Fruit fly (Drosophila melanogaster) whole organism, pupa: Measurements from ENCODE around the gene Rcd-1.

Experiments
- CG10348 ChIP-seq: fragments of 200-800 bp; sonication (Bioruptor generic); IDR thresholded peaks from 2 replicates; pipeline ENCODE4 v1.3.6; 2022; ENCODE audit warnings: missing biosample characterization, missing genetic modification characterization
- CG12605 ChIP-seq: fragments of 200-800 bp; sonication (Bioruptor generic); IDR thresholded peaks from 2 replicates; pipeline ENCODE4 v1.3.6; 2022; ENCODE audit warnings: missing biosample characterization, missing genetic modification characterization
- CG13204 ChIP-seq: fragments of 200-800 bp; sonication (Bioruptor generic); optimal IDR thresholded peaks from 2 replicates; lab custom pipeline; 2018; ENCODE audit warnings: missing biosample characterization, mild to moderate bottlenecking, missing genetic modification characterization, moderate library complexity
- CG14655 ChIP-seq: fragments of 200-800 bp; sonication (Bioruptor generic); optimal IDR thresholded peaks from 3 replicates; lab custom pipeline; 2017; ENCODE audit warnings: mild to moderate bottlenecking, missing biosample characterization, missing genetic modification reagents, missing genetic modification characterization
- CG15710 ChIP-seq: fragments of 200-800 bp; sonication (Bioruptor generic); optimal IDR thresholded peaks from 2 replicates; lab custom pipeline; 2018; ENCODE audit warnings: missing biosample characterization, mild to moderate bottlenecking, missing genetic modification characterization, moderate library complexity
- CG17806 ChIP-seq: fragments of 200-800 bp; sonication (Bioruptor generic); optimal IDR thresholded peaks from 2 replicates; lab custom pipeline; 2018; ENCODE audit warnings: missing biosample characterization, mild to moderate bottlenecking, missing genetic modification characterization, moderate library complexity
- CG32121 ChIP-seq: fragments of 200-800 bp; sonication (Bioruptor generic); IDR thresholded peaks from 2 replicates; pipeline ENCODE4 v1.3.6; 2022; ENCODE audit warnings: missing biosample characterization, missing genetic modification characterization
- CG34367 ChIP-seq: fragments of 200-800 bp; sonication (Bioruptor generic); optimal IDR thresholded peaks from 2 replicates; lab custom pipeline; 2018; ENCODE audit warnings: missing biosample characterization, mild to moderate bottlenecking, missing genetic modification characterization
- CG4496 ChIP-seq: fragments of 200-800 bp; sonication (Bioruptor generic); IDR thresholded peaks from 3 replicates; pipeline ENCODE4 v1.3.6; 2022; ENCODE audit warnings: missing biosample characterization, missing genetic modification characterization
- CG8159 ChIP-seq: fragments of 200-800 bp; sonication (Bioruptor generic); optimal IDR thresholded peaks from 3 replicates; lab custom pipeline; 2018; ENCODE audit warnings: missing biosample characterization, mild to moderate bottlenecking, missing genetic modification characterization, moderate library complexity
- CG8301 ChIP-seq: fragments of 200-800 bp; sonication (Bioruptor generic); optimal IDR thresholded peaks from 2 replicates; lab custom pipeline; 2018; ENCODE audit warnings: missing biosample characterization, mild to moderate bottlenecking, missing genetic modification characterization
- CG9948 ChIP-seq: fragments of 200-800 bp; sonication (Bioruptor generic); optimal IDR thresholded peaks from 2 replicates; lab custom pipeline; 2018; ENCODE audit warnings: missing biosample characterization, mild to moderate bottlenecking, missing genetic modification characterization, moderate library complexity
- D1 ChIP-seq: fragments of 200-800 bp; sonication (Bioruptor generic); optimal IDR thresholded peaks from 2 replicates; lab custom pipeline; 2018; ENCODE audit warnings: missing biosample characterization, mild to moderate bottlenecking, missing genetic modification characterization, moderate library complexity
- EcR ChIP-seq: fragments of 200-800 bp; sonication (Bioruptor generic); optimal IDR thresholded peaks from 3 replicates; lab custom pipeline; 2019; ENCODE audit warnings: missing biosample characterization, missing genetic modification characterization, mild to moderate bottlenecking, moderate library complexity, missing genetic modification reagents
- Ets98B ChIP-seq: fragments of 200-800 bp; sonication (Bioruptor generic); IDR thresholded peaks from 2 replicates; pipeline ENCODE4 v1.3.6; 2022; ENCODE audit warnings: missing biosample characterization, missing genetic modification characterization
- Pif1A ChIP-seq: fragments of 200-800 bp; sonication (Bioruptor generic); optimal IDR thresholded peaks from 3 replicates; lab custom pipeline; 2016; ENCODE audit warnings: missing biosample characterization, missing genetic modification characterization
- Pif1B ChIP-seq: fragments of 200-800 bp; sonication (Bioruptor generic); optimal IDR thresholded peaks from 3 replicates; lab custom pipeline; 2016; ENCODE audit warnings: missing biosample characterization, missing genetic modification characterization
- Snoo ChIP-seq: fragments of 200-800 bp; sonication (Bioruptor generic); optimal IDR thresholded peaks from 3 replicates; lab custom pipeline; 2017; ENCODE audit warnings: missing biosample characterization, mild to moderate bottlenecking, missing genetic modification characterization, inconsistent platforms
- fd96Ca ChIP-seq: fragments of 200-800 bp; sonication (Bioruptor generic); IDR thresholded peaks from 3 replicates; pipeline ENCODE4 v1.3.6; 2022; ENCODE audit warnings: missing biosample characterization, missing genetic modification characterization
- gl ChIP-seq: fragments of 200-800 bp; sonication (Bioruptor generic); optimal IDR thresholded peaks from 2 replicates; lab custom pipeline; 2018; ENCODE audit warnings: missing biosample characterization, mild to moderate bottlenecking, missing genetic modification characterization
- rn ChIP-seq: fragments of 200-800 bp; sonication (Bioruptor generic); IDR thresholded peaks from 2 replicates; pipeline ENCODE4 v1.3.6; 2022; ENCODE audit warnings: missing biosample characterization, missing genetic modification characterization

The Rcd-1 gene

DNA sequence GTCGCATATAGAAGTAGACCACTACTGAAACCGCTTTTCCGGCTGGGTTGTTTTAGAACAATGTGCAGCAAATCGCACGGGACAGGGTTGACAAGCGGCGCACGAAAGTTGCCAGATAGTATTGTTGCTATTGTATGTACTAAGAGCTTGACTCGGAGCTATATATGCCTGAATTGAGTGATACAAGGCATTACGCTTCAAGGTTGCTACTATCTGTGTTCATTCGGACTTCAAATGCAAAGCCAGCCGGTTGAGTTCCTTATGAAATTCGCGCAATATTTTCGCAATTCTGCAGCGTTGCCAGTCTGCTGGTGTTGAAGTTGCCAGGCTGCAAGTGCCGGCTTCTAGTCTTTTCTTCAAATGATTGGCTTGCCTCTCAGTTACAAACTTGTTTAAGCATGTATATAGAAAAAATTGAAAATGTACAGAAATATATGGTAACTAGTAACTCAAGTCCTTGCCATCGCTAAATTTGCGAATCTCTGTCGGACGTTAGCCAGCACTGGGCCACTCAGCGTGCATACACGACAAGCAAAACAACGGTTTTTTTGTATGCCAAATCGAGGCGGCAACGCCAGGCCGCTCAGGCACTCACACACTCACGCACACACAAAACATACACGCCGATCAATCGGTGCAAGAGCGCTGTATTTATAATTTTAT is 13.3 kb downstream of the Rcd-1 start, which contains the start of the genes Ranbp21 and Elys:
TSS of gene Ranbp21 (minus strand) at position 513 of the 663 bp plus-strand sequence.
TSS of gene Elys (plus strand) at position 549 of the 663 bp plus-strand sequence.
- TF ChIP-seq CG4496 (GFP tag; lab: Robert Waterston, UW) (peak; percentile 67), Snoo (no peak), CG15710 (tag; lab: Kevin White, UChicago) (peak; percentile 39), fd96Ca (GFP tag; lab: Robert Waterston, UW) (peak; percentile 57; the same call in 2 of the 3 replicates), CG9948 (tag; lab: Kevin White, UChicago) (no peak)

DNA sequence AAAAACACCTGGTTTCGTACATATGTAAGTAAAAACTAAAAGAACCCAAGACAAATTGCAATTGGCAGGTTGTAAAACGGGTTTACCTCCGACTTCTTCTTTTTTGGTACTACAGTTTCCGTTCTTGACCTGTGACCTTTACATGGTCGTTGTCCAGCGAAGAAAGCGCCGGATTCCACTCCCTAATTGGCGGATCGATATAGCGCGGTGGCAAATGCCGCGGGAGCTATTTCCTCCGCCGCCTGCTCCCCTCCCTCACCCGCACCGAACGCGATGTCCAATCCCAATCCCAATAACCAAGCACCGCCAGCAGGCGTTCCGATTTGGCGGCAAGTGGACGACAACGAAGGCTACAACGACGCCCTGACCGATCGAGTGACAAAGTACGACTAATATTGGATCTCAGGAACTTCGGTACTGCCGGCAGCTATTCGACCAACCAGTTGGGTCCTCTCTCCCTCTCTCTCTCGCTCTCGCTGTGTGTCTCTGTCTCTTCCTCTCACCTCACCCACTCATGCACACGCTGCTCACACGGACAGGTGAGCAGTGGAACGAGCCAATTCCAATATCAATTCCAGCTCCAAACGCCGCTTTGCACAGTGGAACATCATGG is 24.1 kb downstream of the Rcd-1 start:
- no peak for TF ChIP-seq Pif1A (GFP tag; lab: Kevin White, UChicago)
- no peak for TF ChIP-seq gl (tag; lab: Kevin White, UChicago)
- no peak for TF ChIP-seq D1
- TF ChIP-seq CG9948 (tag; lab: Kevin White, UChicago): no peak
- peak; percentile 42; the same call in 1 of the 2 replicates for TF ChIP-seq Ets98B (GFP tag; lab: Robert Waterston, UW)
- TF ChIP-seq CG32121 (GFP tag; lab: Robert Waterston, UW): peak; percentile 48; the same call in 1 of the 2 replicates
- no peak for TF ChIP-seq Snoo
- TF ChIP-seq CG10348 (GFP tag; lab: Robert Waterston, UW): no peak
- peak; percentile 27 for TF ChIP-seq CG13204
- peak; percentile 41 for TF ChIP-seq EcR (GFP tag; lab: Kevin White, UChicago)
- TF ChIP-seq CG4496 (GFP tag; lab: Robert Waterston, UW): peak; percentile 61
- no peak for TF ChIP-seq CG14655 (GFP tag; lab: Kevin White, UChicago)
- TF ChIP-seq CG8301 (tag; lab: Kevin White, UChicago): no peak
- TF ChIP-seq fd96Ca (GFP tag; lab: Robert Waterston, UW): peak; percentile 45; the same call in 1 of the 3 replicates

DNA sequence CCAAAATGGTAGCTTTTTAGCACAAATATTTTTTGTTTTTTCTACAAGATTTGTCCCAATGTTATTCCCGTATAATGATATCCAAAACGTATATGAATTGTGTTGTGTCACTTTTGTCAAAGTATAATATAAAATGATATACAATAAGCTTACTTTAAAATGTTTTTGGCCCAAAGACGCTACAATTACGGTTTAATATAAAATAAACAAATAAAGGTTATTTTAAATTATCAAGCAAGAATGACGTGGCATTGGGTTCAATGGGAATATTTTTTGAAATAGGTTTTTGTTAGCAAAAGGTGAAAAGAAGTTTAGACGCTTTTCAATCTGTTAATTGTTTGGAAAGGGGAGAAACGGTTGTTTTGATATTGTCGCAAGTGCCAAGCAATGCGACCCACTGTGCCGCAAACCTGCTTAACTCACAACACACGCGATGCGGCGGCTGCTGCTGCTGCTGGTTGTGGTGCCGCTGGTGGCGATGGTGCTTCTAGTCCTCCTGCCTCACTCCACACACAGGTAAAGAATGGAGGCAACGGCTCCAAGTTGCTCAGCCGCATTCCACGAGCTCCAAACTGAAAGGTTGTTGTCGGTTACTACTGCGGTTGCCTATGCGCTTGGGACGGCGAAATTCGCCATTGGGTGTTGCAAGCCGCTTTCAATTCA is 24.8 kb downstream of the Rcd-1 start:
- peak; percentile 72 for TF ChIP-seq EcR (GFP tag; lab: Kevin White, UChicago)
- no peak for TF ChIP-seq fd96Ca (GFP tag; lab: Robert Waterston, UW)
- TF ChIP-seq rn (GFP tag; lab: Robert Waterston, UW): no peak
- TF ChIP-seq CG12605 (GFP tag; lab: Robert Waterston, UW): no peak
- peak; percentile 25 for TF ChIP-seq CG13204
- peak; percentile 72 for TF ChIP-seq CG8159 (tag; lab: Kevin White, UChicago)
- TF ChIP-seq CG15710 (tag; lab: Kevin White, UChicago): peak; percentile 54
- TF ChIP-seq Ets98B (GFP tag; lab: Robert Waterston, UW): no peak
- no peak for TF ChIP-seq CG32121 (GFP tag; lab: Robert Waterston, UW)
- no peak for TF ChIP-seq CG14655 (GFP tag; lab: Kevin White, UChicago)
- TF ChIP-seq CG8301 (tag; lab: Kevin White, UChicago): peak; percentile 52
- TF ChIP-seq CG17806: peak; percentile 15
- peak; percentile 51 for TF ChIP-seq Pif1B (GFP tag; lab: Kevin White, UChicago)
- no peak for TF ChIP-seq CG10348 (GFP tag; lab: Robert Waterston, UW)
- TF ChIP-seq D1: no peak
- TF ChIP-seq Pif1A (GFP tag; lab: Kevin White, UChicago): peak; percentile 16
- no peak for TF ChIP-seq gl (tag; lab: Kevin White, UChicago)
- TF ChIP-seq CG4496 (GFP tag; lab: Robert Waterston, UW): no peak
- TF ChIP-seq CG9948 (tag; lab: Kevin White, UChicago): peak; percentile 48
- peak; percentile 22 for TF ChIP-seq CG34367 (tag; lab: Kevin White, UChicago)
- peak; percentile 53 for TF ChIP-seq Snoo
- TF ChIP-seq, all 21 proteins: peak for 11

DNA sequence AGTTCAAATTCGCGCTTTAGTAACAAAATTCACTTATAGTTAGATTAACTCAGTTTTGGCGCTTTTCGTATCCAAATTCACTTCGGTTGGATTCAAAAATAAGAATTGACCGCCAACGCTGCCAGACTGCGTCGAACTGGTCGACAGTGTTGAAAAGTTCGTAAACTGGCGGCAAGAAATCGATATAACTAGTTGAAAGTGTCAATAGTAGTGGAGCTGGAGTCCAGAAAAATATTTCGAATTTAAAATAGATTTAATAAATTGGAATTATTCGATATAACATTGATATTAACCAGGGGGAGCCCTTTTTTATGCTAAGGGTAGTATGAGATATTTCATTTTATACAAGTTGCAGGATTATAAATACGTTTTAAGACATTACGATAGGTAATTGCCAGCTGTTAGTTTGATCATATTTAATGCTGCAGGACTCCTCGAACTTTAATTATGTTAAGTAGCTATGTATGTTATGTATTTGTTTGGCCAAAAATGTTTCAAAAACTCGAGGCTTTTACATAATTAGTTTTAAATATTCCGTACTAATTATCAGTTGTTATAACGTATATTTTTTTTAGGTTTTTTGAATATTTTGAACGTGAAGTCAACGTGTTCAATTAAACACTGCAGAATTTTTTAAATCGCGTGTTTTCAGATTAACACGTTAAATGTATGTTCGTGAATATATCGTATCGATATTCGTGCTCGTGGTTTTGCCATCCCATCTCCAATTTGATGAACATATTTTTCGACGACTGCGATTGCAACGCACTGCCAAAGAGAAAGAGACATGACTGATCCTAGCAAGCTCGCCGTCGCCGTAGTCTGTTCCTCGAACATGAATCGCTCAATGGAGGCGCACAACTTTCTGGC is 25.5 kb downstream of the Rcd-1 start, which contains the start of the genes CG14223 and Ssu72:
TSS of gene CG14223 (minus strand) at position 113 of the 870 bp plus-strand sequence.
TSS of gene Ssu72 (plus strand) at position 703 of the 870 bp plus-strand sequence.
- no peak for TF ChIP-seq CG10348 (GFP tag; lab: Robert Waterston, UW)
- no peak for TF ChIP-seq D1
- no peak for TF ChIP-seq Pif1B (GFP tag; lab: Kevin White, UChicago)
- no peak for TF ChIP-seq fd96Ca (GFP tag; lab: Robert Waterston, UW)
- no peak for TF ChIP-seq Snoo
- no peak for TF ChIP-seq CG32121 (GFP tag; lab: Robert Waterston, UW)
- TF ChIP-seq CG15710 (tag; lab: Kevin White, UChicago): no peak
- TF ChIP-seq CG4496 (GFP tag; lab: Robert Waterston, UW): no peak
- no peak for TF ChIP-seq CG14655 (GFP tag; lab: Kevin White, UChicago)
- no peak for TF ChIP-seq CG8159 (tag; lab: Kevin White, UChicago)
- TF ChIP-seq CG9948 (tag; lab: Kevin White, UChicago): no peak
- TF ChIP-seq CG8301 (tag; lab: Kevin White, UChicago): no peak
- no peak for TF ChIP-seq CG17806
- TF ChIP-seq CG12605 (GFP tag; lab: Robert Waterston, UW): no peak
- no peak for TF ChIP-seq EcR (GFP tag; lab: Kevin White, UChicago)
- TF ChIP-seq CG13204: no peak
- TF ChIP-seq CG34367 (tag; lab: Kevin White, UChicago): no peak
- TF ChIP-seq Pif1A (GFP tag; lab: Kevin White, UChicago): no peak
- TF ChIP-seq Ets98B (GFP tag; lab: Robert Waterston, UW): no peak
